Worm (Caenorhabditis elegans) whole organism, young adult: Measurements from ENCODE around the gene rdl-1.

Experiments
- C06A6.2 ChIP-seq: fragments of 200-800 bp; sonication (Bioruptor generic); conservative IDR thresholded peaks from 2 replicates; pipeline ENCODE4 v1.3.6; 2022; ENCODE audit warnings: missing genetic modification characterization, missing compliant biosample characterization
- F22D6.2 ChIP-seq: sonication (generic microtip); optimal IDR thresholded peaks from 2 replicates; lab custom pipeline; 2016; ENCODE audit warnings: mild to moderate bottlenecking, missing genetic modification characterization, missing compliant biosample characterization
- F37B4.10 ChIP-seq: fragments of 200-800 bp; sonication (Bioruptor generic); IDR thresholded peaks from 2 replicates; pipeline ENCODE4 v1.3.6; 2022; ENCODE audit warnings: missing genetic modification characterization, missing compliant biosample characterization
- F52B5.7 ChIP-seq: sonication (generic microtip); optimal IDR thresholded peaks from 2 replicates; lab custom pipeline; 2016; ENCODE audit warnings: mild to moderate bottlenecking, missing genetic modification characterization, missing compliant biosample characterization
- Y79H2A.3 ChIP-seq: fragments of 200-800 bp; sonication (Bioruptor generic); conservative IDR thresholded peaks from 2 replicates; pipeline ENCODE4 v1.3.6; 2022; ENCODE audit warnings: missing genetic modification reagents, missing genetic modification characterization, missing compliant biosample characterization
- ZK185.1 ChIP-seq: sonication (generic microtip); optimal IDR thresholded peaks from 2 replicates; lab custom pipeline; 2016; ENCODE audit warnings: mild to moderate bottlenecking, missing genetic modification characterization, missing compliant biosample characterization; ENCODE audit not compliant: poor library complexity, severe bottlenecking
- ama-1 ChIP-seq, 3 experiments: fragments of 150-350 bp in 1 of 3; sonication (generic microtip) in 2 of 3; optimal IDR thresholded peaks; 2 replicates each; lab custom pipeline; 2014 to 2018; ENCODE audit warnings: missing biosample characterization in 2 of 3, missing genetic modification characterization in 2 of 3, missing genetic modification reagents in 2 of 3
- aptf-2 ChIP-seq: fragments of 200-800 bp; sonication (Bioruptor generic); conservative IDR thresholded peaks from 2 replicates; pipeline ENCODE4 v1.3.6; 2022; ENCODE audit warnings: missing genetic modification reagents, missing genetic modification characterization, missing compliant biosample characterization
- aptf-3 ChIP-seq: fragments of 200-800 bp; sonication (Bioruptor generic); IDR thresholded peaks from 2 replicates; pipeline ENCODE4 v1.3.6; 2022; ENCODE audit warnings: missing genetic modification characterization, missing compliant biosample characterization
- athp-1 ChIP-seq: sonication (generic microtip); optimal IDR thresholded peaks from 2 replicates; lab custom pipeline; 2017; ENCODE audit warnings: mild to moderate bottlenecking, missing genetic modification characterization, missing compliant biosample characterization
- attf-5 ChIP-seq: fragments of 200-800 bp; sonication (Bioruptor generic); optimal IDR thresholded peaks from 2 replicates; lab custom pipeline; 2018; ENCODE audit warnings: mild to moderate bottlenecking, missing genetic modification characterization, missing compliant biosample characterization
- attf-6 ChIP-seq: fragments of 200-800 bp; sonication (Bioruptor generic); IDR thresholded peaks from 2 replicates; pipeline ENCODE4 v1.3.6; 2022; ENCODE audit warnings: missing genetic modification reagents, missing genetic modification characterization, missing compliant biosample characterization
- bed-1 ChIP-seq: fragments of 200-800 bp; sonication (Bioruptor generic); IDR thresholded peaks from 2 replicates; pipeline ENCODE4 v1.3.6; 2022; ENCODE audit warnings: missing genetic modification reagents, missing genetic modification characterization, missing compliant biosample characterization
- bed-2 ChIP-seq: fragments of 200-800 bp; sonication (Bioruptor generic); IDR thresholded peaks from 2 replicates; pipeline ENCODE4 v1.3.6; 2022; ENCODE audit warnings: missing genetic modification reagents, missing genetic modification characterization, missing compliant biosample characterization
- ccch-3 ChIP-seq: fragments of 200-800 bp; sonication (Bioruptor generic); optimal IDR thresholded peaks from 2 replicates; lab custom pipeline; 2018; ENCODE audit warnings: mild to moderate bottlenecking, missing genetic modification characterization, missing compliant biosample characterization
- ceh-100 ChIP-seq: fragments of 200-800 bp; sonication (Bioruptor generic); IDR thresholded peaks from 2 replicates; pipeline ENCODE4 v1.3.6; 2022; ENCODE audit warnings: missing genetic modification reagents, missing genetic modification characterization, missing compliant biosample characterization
- ceh-27 ChIP-seq: fragments of 200-800 bp; sonication (Bioruptor generic); optimal IDR thresholded peaks from 2 replicates; lab custom pipeline; 2018; ENCODE audit warnings: mild to moderate bottlenecking, missing genetic modification characterization, moderate library complexity, missing compliant biosample characterization
- ceh-58 ChIP-seq: fragments of 200-800 bp; sonication (Bioruptor generic); IDR thresholded peaks from 2 replicates; pipeline ENCODE4 v1.3.6; 2022; ENCODE audit warnings: missing genetic modification characterization, missing compliant biosample characterization
- ceh-79 ChIP-seq: sonication (generic microtip); optimal IDR thresholded peaks from 2 replicates; lab custom pipeline; 2017; ENCODE audit warnings: mild to moderate bottlenecking, missing genetic modification characterization, missing compliant biosample characterization
- chd-7 ChIP-seq: sonication (generic microtip); optimal IDR thresholded peaks from 2 replicates; lab custom pipeline; 2016; ENCODE audit warnings: mild to moderate bottlenecking, missing genetic modification characterization, moderate library complexity, missing compliant biosample characterization
- dpl-1 ChIP-seq: fragments of 150-350 bp; optimal IDR thresholded peaks from 2 replicates; lab custom pipeline; 2014; ENCODE audit warnings: missing biosample characterization, missing genetic modification reagents, missing genetic modification characterization
- efl-1 ChIP-seq: fragments of 150-350 bp; optimal IDR thresholded peaks from 2 replicates; lab custom pipeline; 2014; ENCODE audit warnings: missing biosample characterization, missing genetic modification reagents, missing genetic modification characterization
- egl-44 ChIP-seq: fragments of 200-800 bp; sonication (Bioruptor generic); IDR thresholded peaks from 2 replicates; pipeline ENCODE4 v1.3.6; 2022; ENCODE audit warnings: missing genetic modification reagents, missing genetic modification characterization, missing compliant biosample characterization
- ekl-4 ChIP-seq: fragments of 200-800 bp; sonication (Bioruptor generic); IDR thresholded peaks from 2 replicates; pipeline ENCODE4 v1.3.6; 2022; ENCODE audit warnings: missing genetic modification reagents, missing genetic modification characterization, missing compliant biosample characterization
- gei-17 ChIP-seq: fragments of 200-800 bp; sonication (Bioruptor generic); optimal IDR thresholded peaks from 2 replicates; lab custom pipeline; 2018; ENCODE audit warnings: mild to moderate bottlenecking, missing genetic modification characterization, missing compliant biosample characterization
- him-1 ChIP-seq: sonication (generic microtip); optimal IDR thresholded peaks from 2 replicates; lab custom pipeline; 2016; ENCODE audit warnings: missing genotype, missing genetic modification reagents, missing genetic modification characterization, missing compliant biosample characterization
- hmg-1.2 ChIP-seq: fragments of 200-800 bp; sonication (Bioruptor generic); IDR thresholded peaks from 2 replicates; pipeline ENCODE4 v1.3.6; 2022; ENCODE audit warnings: missing genetic modification reagents, missing genetic modification characterization, missing compliant biosample characterization
- madf-3 ChIP-seq: fragments of 200-800 bp; sonication (Bioruptor generic); IDR thresholded peaks from 2 replicates; pipeline ENCODE4 v1.3.6; 2022; ENCODE audit warnings: missing genetic modification reagents, missing genetic modification characterization, missing compliant biosample characterization
- madf-6 ChIP-seq: fragments of 200-800 bp; sonication (Bioruptor generic); IDR thresholded peaks from 2 replicates; pipeline ENCODE4 v1.3.6; 2022; ENCODE audit warnings: missing genetic modification reagents, missing genetic modification characterization, missing compliant biosample characterization
- mcd-1 ChIP-seq: fragments of 200-800 bp; sonication (Bioruptor generic); IDR thresholded peaks from 2 replicates; pipeline ENCODE4 v1.3.6; 2022; ENCODE audit warnings: missing genetic modification reagents, missing genetic modification characterization, missing compliant biosample characterization
- mel-28 ChIP-seq: sonication (generic microtip); optimal IDR thresholded peaks from 2 replicates; lab custom pipeline; 2016; ENCODE audit warnings: borderline replicate concordance, mild to moderate bottlenecking, missing genetic modification characterization, missing compliant biosample characterization
- nhr-179 ChIP-seq: sonication (generic microtip); optimal IDR thresholded peaks from 2 replicates; lab custom pipeline; 2016; ENCODE audit warnings: mild to moderate bottlenecking, missing genetic modification characterization, missing compliant biosample characterization
- nhr-27 ChIP-seq: fragments of 200-800 bp; sonication (Bioruptor generic); optimal IDR thresholded peaks from 2 replicates; lab custom pipeline; 2018; ENCODE audit warnings: mild to moderate bottlenecking, missing genetic modification characterization, moderate library complexity, missing compliant biosample characterization
- pbrm-1 ChIP-seq: fragments of 200-800 bp; sonication (Bioruptor generic); IDR thresholded peaks from 2 replicates; pipeline ENCODE4 v1.3.6; 2022; ENCODE audit warnings: missing genetic modification reagents, missing genetic modification characterization, missing compliant biosample characterization
- rec-8 ChIP-seq, 2 experiments: sonication (generic microtip); optimal IDR thresholded peaks; 2 replicates each; lab custom pipeline; 2016; ENCODE audit warnings: mild to moderate bottlenecking in 2 of 2, missing genetic modification characterization in 2 of 2, missing genetic modification reagents in 2 of 2, missing genotype in 2 of 2, missing biosample characterization in 1 of 2, missing compliant biosample characterization in 1 of 2, moderate library complexity in 1 of 2
- sea-2 ChIP-seq: fragments of 200-800 bp; sonication (Bioruptor generic); IDR thresholded peaks from 2 replicates; pipeline ENCODE4 v1.3.6; 2022; ENCODE audit warnings: missing genetic modification characterization, missing compliant biosample characterization
- snpc-1.1 ChIP-seq: sonication (generic microtip); optimal IDR thresholded peaks from 2 replicates; lab custom pipeline; 2017; ENCODE audit warnings: missing genetic modification characterization, mild to moderate bottlenecking, missing compliant biosample characterization, antibody characterized with exemption, moderate library complexity, missing genotype, missing genetic modification reagents; ENCODE audit not compliant: insufficient read depth
- snpc-4 ChIP-seq, 5 experiments: fragments of 150-350 bp in 1 of 5; sonication (generic microtip) in 4 of 5; optimal IDR thresholded peaks; 2 replicates each; lab custom pipeline; 2014 to 2018; ENCODE audit warnings: missing genetic modification characterization in 5 of 5, missing biosample characterization in 3 of 5, antibody characterized with exemption in 2 of 5, mild to moderate bottlenecking in 2 of 5, missing compliant biosample characterization in 2 of 5, missing genotype in 2 of 5, moderate library complexity in 2 of 5, missing genetic modification reagents in 1 of 5
- somi-1 ChIP-seq: fragments of 200-800 bp; sonication (Bioruptor generic); optimal IDR thresholded peaks from 2 replicates; lab custom pipeline; 2018; ENCODE audit warnings: mild to moderate bottlenecking, missing genetic modification characterization, missing compliant biosample characterization
- tbp1 ChIP-seq: fragments of 200-800 bp; sonication (Bioruptor generic); optimal IDR thresholded peaks from 2 replicates; lab custom pipeline; 2018; ENCODE audit warnings: mild to moderate bottlenecking, missing genetic modification characterization, missing compliant biosample characterization
- unc-130 ChIP-seq: sonication (generic microtip); optimal IDR thresholded peaks from 2 replicates; lab custom pipeline; 2016; ENCODE audit warnings: missing genetic modification reagents, missing genetic modification characterization, missing compliant biosample characterization
- unc-62 ChIP-seq: fragments of 150-350 bp; optimal IDR thresholded peaks from 2 replicates; lab custom pipeline; 2014; ENCODE audit warnings: missing biosample characterization, missing genetic modification reagents, missing genetic modification characterization
- zfh-2 ChIP-seq: fragments of 200-800 bp; sonication (Bioruptor generic); conservative IDR thresholded peaks from 2 replicates; pipeline ENCODE4 v1.3.6; 2022; ENCODE audit warnings: missing genetic modification reagents, missing genetic modification characterization, missing compliant biosample characterization
- zim-3 ChIP-seq: sonication (generic microtip); optimal IDR thresholded peaks from 2 replicates; lab custom pipeline; 2017; ENCODE audit warnings: mild to moderate bottlenecking, missing genetic modification characterization, moderate library complexity, missing compliant biosample characterization

The rdl-1 gene

ce11 chrIV:7796432-7797113 is 26.5 kb upstream of the rdl-1 start, which contains the start of gene sgo-1 (continued):
- TF ChIP-seq unc-130 (GFP tag; lab: Kevin White, UChicago) (peak; percentile 87), aptf-3 (no peak), nhr-179 (tag; lab: Kevin White, UChicago) (no peak), mcd-1 (peak; percentile 78), somi-1 (no peak), aptf-2 (GFP tag; lab: Robert Waterston, UW) (no peak), snpc-1.1 (tag; lab: Kevin White, UChicago) (peak; percentile 53), mel-28 (no peak), F22D6.2 (tag; lab: Kevin White, UChicago) (no peak), ceh-27 (no peak), attf-5 (GFP tag; lab: Kevin White, UChicago) (no peak), ceh-100 (GFP tag; lab: Robert Waterston, UW) (peak; percentile 66; the same call in 1 of the 2 replicates), ccch-3 (GFP tag; lab: Kevin White, UChicago) (no peak), athp-1 (tag; lab: Kevin White, UChicago) (peak; percentile 70), ZK185.1 (tag; lab: Kevin White, UChicago) (no peak), pbrm-1 (GFP tag; lab: Robert Waterston, UW) (peak; percentile 77; the same call in 1 of the 2 replicates), C06A6.2 (GFP tag; lab: Robert Waterston, UW) (no peak), chd-7 (no peak), snpc-4 (GFP tag; optimal IDR thresholded peaks at IDR 0.05; lab: Kevin White, UChicago) (peak; percentile 70), snpc-4 (tag; optimal IDR thresholded peaks at IDR 0.05; lab: Kevin White, UChicago) (peak in 3 of 4 experiments; percentile 41 to 70 (median 60)), madf-3 (GFP tag; lab: Robert Waterston, UW) (peak; percentile 97), gei-17 (GFP tag; lab: Kevin White, UChicago) (no peak), rec-8 (tag; optimal IDR thresholded peaks at IDR 0.05; lab: Kevin White, UChicago) (no peak), attf-6 (GFP tag; lab: Robert Waterston, UW) (peak; percentile 85), him-1 (tag; lab: Kevin White, UChicago) (peak; percentile 24), dpl-1 (peak; percentile 95), ekl-4 (GFP tag; lab: Robert Waterston, UW) (peak; percentile 88), ama-1 (optimal IDR thresholded peaks at IDR 0.05; lab: Kevin White, UChicago) (no peak), ama-1 (GFP tag; optimal IDR thresholded peaks at IDR 0.05; lab: Kevin White, UChicago) (no peak), unc-62 (GFP tag; lab: Kevin White, UChicago) (no peak), ceh-58 (GFP tag; lab: Robert Waterston, UW) (no peak), zim-3 (tag; lab: Kevin White, UChicago) (no peak), ceh-79 (tag; lab: Kevin White, UChicago) (no peak), nhr-27 (tag; lab: Kevin White, UChicago) (no peak)

ce11 chrIV:7794709-7795108 is 24.6 kb upstream of the rdl-1 start, which contains the start of gene ntp-1:
Gene ntp-1 (minus strand): TSS chrIV:7794809.
- TF ChIP-seq egl-44 (GFP tag; lab: Robert Waterston, UW): no peak
- TF ChIP-seq bed-2 (GFP tag; lab: Robert Waterston, UW): no peak
- TF ChIP-seq efl-1: no peak
- no peak for TF ChIP-seq tbp1 (GFP tag; lab: Kevin White, UChicago)
- no peak for TF ChIP-seq hmg-1.2 (GFP tag; lab: Robert Waterston, UW)
- no peak for TF ChIP-seq ekl-4 (GFP tag; lab: Robert Waterston, UW)
- no peak for TF ChIP-seq zfh-2 (GFP tag; lab: Robert Waterston, UW)
- no peak for TF ChIP-seq bed-1 (GFP tag; lab: Robert Waterston, UW)
- TF ChIP-seq madf-6: no peak
- TF ChIP-seq gei-17 (GFP tag; lab: Kevin White, UChicago): no peak
- TF ChIP-seq sea-2: no peak
- no peak for TF ChIP-seq ama-1 (optimal IDR thresholded peaks at IDR 0.05; lab: Kevin White, UChicago)
- no peak for TF ChIP-seq ama-1 (GFP tag; optimal IDR thresholded peaks at IDR 0.05; lab: Kevin White, UChicago)
- no peak for TF ChIP-seq F52B5.7 (tag; lab: Kevin White, UChicago)
- TF ChIP-seq F37B4.10: no peak
- no peak for TF ChIP-seq Y79H2A.3 (GFP tag; lab: Robert Waterston, UW)
- no peak for TF ChIP-seq aptf-2 (GFP tag; lab: Robert Waterston, UW)
- TF ChIP-seq, all 124 proteins: peak for 0
